Fruit fly (Drosophila melanogaster) whole organism, embryonic: ENCODE measurements around the gene lectin-28C.
A peak's percentile ranks its signal among the peaks of the same experiment; 100 is the strongest.

Source experiments
- CG10431 ChIP-seq: fragments of 200-800 bp; sonication (Bioruptor generic); optimal IDR thresholded peaks from 3 replicates; lab custom pipeline; 2018; ENCODE audit warnings: missing biosample characterization, mild to moderate bottlenecking, missing genetic modification characterization
- CG11093 ChIP-seq: fragments of 200-800 bp; sonication (Bioruptor generic); IDR thresholded peaks from 3 replicates; pipeline ENCODE4 v1.3.6; 2022; ENCODE audit warnings: missing biosample characterization, missing genetic modification characterization
- CG11696 ChIP-seq: fragments of 200-800 bp; sonication (Bioruptor generic); IDR thresholded peaks from 2 replicates; pipeline ENCODE4 v1.3.6; 2022; ENCODE audit warnings: missing biosample characterization, missing genetic modification characterization
- CG12236 ChIP-seq: fragments of 200-800 bp; sonication (Bioruptor generic); optimal IDR thresholded peaks from 2 replicates; lab custom pipeline; 2016; ENCODE audit warnings: missing biosample characterization, missing genetic modification characterization
- CG12659 ChIP-seq: fragments of 200-800 bp; sonication (Bioruptor generic); optimal IDR thresholded peaks from 3 replicates; lab custom pipeline; 2017; ENCODE audit warnings: mild to moderate bottlenecking, missing biosample characterization, missing genetic modification reagents, missing genetic modification characterization
- CG14441 ChIP-seq: fragments of 200-800 bp; sonication (Bioruptor generic); IDR thresholded peaks from 2 replicates; pipeline ENCODE4 v1.3.6; 2022; ENCODE audit warnings: missing biosample characterization, missing genetic modification characterization
- CG17385 ChIP-seq: fragments of 200-800 bp; sonication (Bioruptor generic); optimal IDR thresholded peaks from 3 replicates; lab custom pipeline; 2018; ENCODE audit warnings: missing biosample characterization, mild to moderate bottlenecking, missing genetic modification characterization
- CG17829 ChIP-seq: fragments of 200-800 bp; optimal IDR thresholded peaks from 2 replicates; lab custom pipeline; 2019; ENCODE audit warnings: missing biosample characterization, mild to moderate bottlenecking, missing genetic modification characterization, moderate library complexity
- CG18619 ChIP-seq: fragments of 200-800 bp; sonication (Bioruptor generic); optimal IDR thresholded peaks from 3 replicates; lab custom pipeline; 2017; ENCODE audit warnings: missing biosample characterization, mild to moderate bottlenecking, missing genetic modification characterization
- CG2116 ChIP-seq: fragments of 200-800 bp; sonication (Bioruptor generic); optimal IDR thresholded peaks from 3 replicates; lab custom pipeline; 2018; ENCODE audit warnings: missing biosample characterization, mild to moderate bottlenecking, missing genetic modification characterization
- CG2129 ChIP-seq: fragments of 200-800 bp; sonication (Bioruptor generic); IDR thresholded peaks from 2 replicates; pipeline ENCODE4 v1.3.6; 2022; ENCODE audit warnings: missing biosample characterization, missing genetic modification characterization; ENCODE audit not compliant: partially characterized antibody
- CG2678 ChIP-seq: fragments of 200-800 bp; sonication (Bioruptor generic); optimal IDR thresholded peaks from 3 replicates; lab custom pipeline; 2019; ENCODE audit warnings: missing biosample characterization, mild to moderate bottlenecking, missing genetic modification characterization, moderate library complexity
- CG2889 ChIP-seq: fragments of 200-800 bp; sonication (Bioruptor generic); IDR thresholded peaks from 3 replicates; pipeline ENCODE4 v1.3.6; 2022; ENCODE audit warnings: missing biosample characterization, missing genetic modification characterization
- CG30403 ChIP-seq: fragments of 200-800 bp; sonication (Bioruptor generic); optimal IDR thresholded peaks from 3 replicates; lab custom pipeline; 2016; ENCODE audit warnings: missing biosample characterization, missing genetic modification characterization
- CG31365 ChIP-seq: fragments of 200-800 bp; sonication (Bioruptor generic); optimal IDR thresholded peaks from 2 replicates; lab custom pipeline; 2018; ENCODE audit warnings: missing biosample characterization, mild to moderate bottlenecking, missing genetic modification characterization
- CG4282 ChIP-seq: fragments of 200-800 bp; sonication (Bioruptor generic); optimal IDR thresholded peaks from 2 replicates; lab custom pipeline; 2016; ENCODE audit warnings: missing biosample characterization, missing genetic modification characterization
- CG8924 ChIP-seq: fragments of 200-800 bp; optimal IDR thresholded peaks from 3 replicates; lab custom pipeline; 2019; ENCODE audit warnings: missing biosample characterization, mild to moderate bottlenecking, missing genetic modification characterization, moderate library complexity
- D19A ChIP-seq: fragments of 200-800 bp; optimal IDR thresholded peaks from 3 replicates; lab custom pipeline; 2019; ENCODE audit warnings: missing biosample characterization, mild to moderate bottlenecking, missing genetic modification characterization, moderate library complexity
- Hr39 ChIP-seq: fragments of >200 bp; optimal IDR thresholded peaks from 2 replicates; lab custom pipeline; 2017
- Hr78 ChIP-seq, 2 experiments: fragments of 200-800 bp in 1 of 2; fragments of >200 bp in 1 of 2; sonication (Bioruptor generic) in 1 of 2; optimal IDR thresholded peaks; 2 replicates each; lab custom pipeline; 2017 to 2019; ENCODE audit warnings: missing biosample characterization in 2 of 2, missing genetic modification characterization in 2 of 2, mild to moderate bottlenecking in 1 of 2, moderate library complexity in 1 of 2
- Kr ChIP-seq: fragments of 200-800 bp; sonication (Bioruptor generic); optimal IDR thresholded peaks from 2 replicates; lab custom pipeline; 2017; ENCODE audit warnings: missing biosample characterization, mild to moderate bottlenecking, missing genetic modification characterization
- NFAT ChIP-seq: fragments of 200-800 bp; sonication (Bioruptor generic); IDR thresholded peaks from 2 replicates; pipeline ENCODE4 v1.3.6; 2022; ENCODE audit warnings: missing biosample characterization, missing genetic modification characterization
- Nf-YB ChIP-seq: fragments of 200-800 bp; sonication (Bioruptor generic); optimal IDR thresholded peaks from 3 replicates; lab custom pipeline; 2019; ENCODE audit warnings: missing biosample characterization, mild to moderate bottlenecking, missing genetic modification characterization, moderate library complexity
- Sin3A ChIP-seq: fragments of >200 bp; optimal IDR thresholded peaks from 2 replicates; lab custom pipeline; 2018
- Six4 ChIP-seq: fragments of 200-800 bp; sonication (Bioruptor generic); optimal IDR thresholded peaks from 2 replicates; lab custom pipeline; 2016; ENCODE audit warnings: missing biosample characterization, missing genetic modification characterization
- Sry-β ChIP-seq: fragments of 200-800 bp; sonication (Bioruptor generic); optimal IDR thresholded peaks from 2 replicates; lab custom pipeline; 2018; ENCODE audit warnings: missing biosample characterization, mild to moderate bottlenecking, missing genetic modification characterization, moderate library complexity
- Vsx1 ChIP-seq: fragments of 200-800 bp; sonication (Bioruptor generic); optimal IDR thresholded peaks from 2 replicates; lab custom pipeline; 2017; ENCODE audit warnings: missing biosample characterization, mild to moderate bottlenecking, missing genetic modification characterization, missing genetic modification reagents
- ato ChIP-seq: fragments of 200-800 bp; sonication (Bioruptor generic); IDR thresholded peaks from 2 replicates; pipeline ENCODE4 v1.3.6; 2022; ENCODE audit warnings: missing biosample characterization, missing genetic modification characterization; ENCODE audit not compliant: partially characterized antibody
- btn ChIP-seq: fragments of 200-800 bp; sonication (Bioruptor generic); optimal IDR thresholded peaks from 2 replicates; lab custom pipeline; 2016; ENCODE audit warnings: missing biosample characterization, missing genetic modification characterization
- cad ChIP-seq: fragments of >200 bp; optimal IDR thresholded peaks from 2 replicates; lab custom pipeline; 2017; ENCODE audit warnings: missing biosample characterization, missing genetic modification characterization
- croc ChIP-seq: fragments of 200-800 bp; sonication (Bioruptor generic); conservative IDR thresholded peaks from 3 replicates; pipeline ENCODE4 v1.3.6; 2022; ENCODE audit warnings: missing biosample characterization, missing genetic modification characterization
- cwo ChIP-seq: fragments of 200-800 bp; sonication (Bioruptor generic); optimal IDR thresholded peaks from 3 replicates; lab custom pipeline; 2017; ENCODE audit warnings: missing biosample characterization, missing genetic modification characterization, mild to moderate bottlenecking, moderate library complexity, missing genetic modification reagents
- dm ChIP-seq: fragments of 200-800 bp; sonication (Bioruptor generic); optimal IDR thresholded peaks from 3 replicates; lab custom pipeline; 2016; ENCODE audit warnings: missing biosample characterization, missing genetic modification characterization
- gce ChIP-seq: fragments of 200-800 bp; sonication (Bioruptor generic); IDR thresholded peaks from 3 replicates; pipeline ENCODE4 v1.3.6; 2022; ENCODE audit warnings: missing biosample characterization, missing genetic modification characterization
- hkb ChIP-seq, 2 experiments: fragments of 200-800 bp in 1 of 2; fragments of >200 bp in 1 of 2; sonication (Bioruptor generic) in 1 of 2; IDR thresholded peaks in 1 of 2; optimal IDR thresholded peaks in 1 of 2; 2 replicates each; pipeline versions ENCODE4 v1.3.6 to Lab custom; 2017 to 2022; ENCODE audit warnings: missing biosample characterization in 1 of 2, missing genetic modification characterization in 1 of 2
- hth ChIP-seq: fragments of >200 bp; optimal IDR thresholded peaks from 2 replicates; lab custom pipeline; 2017; ENCODE audit warnings: inconsistent platforms
- jigr1 ChIP-seq: fragments of 200-800 bp; sonication (Bioruptor generic); IDR thresholded peaks from 3 replicates; pipeline ENCODE4 v1.3.6; 2022; ENCODE audit warnings: missing biosample characterization, missing genetic modification characterization
- kah ChIP-seq: fragments of 200-800 bp; sonication (Bioruptor generic); optimal IDR thresholded peaks from 2 replicates; lab custom pipeline; 2018; ENCODE audit warnings: missing biosample characterization, mild to moderate bottlenecking, missing genetic modification characterization
- lov ChIP-seq, 2 experiments: fragments of 200-800 bp in 1 of 2; fragments of >200 bp in 1 of 2; sonication (Bioruptor generic) in 1 of 2; IDR thresholded peaks in 1 of 2; optimal IDR thresholded peaks in 1 of 2; 2 replicates in 1 of 2; 3 replicates in 1 of 2; pipeline versions ENCODE4 v1.3.6 to Lab custom; 2017 to 2022; ENCODE audit warnings: missing biosample characterization in 1 of 2, missing genetic modification characterization in 1 of 2
- maf-S ChIP-seq: fragments of 200-800 bp; sonication (Bioruptor generic); optimal IDR thresholded peaks from 2 replicates; lab custom pipeline; 2016; ENCODE audit warnings: missing biosample characterization, missing genetic modification characterization
- mld ChIP-seq: fragments of 200-800 bp; sonication (Bioruptor generic); IDR thresholded peaks from 3 replicates; pipeline ENCODE4 v1.3.6; 2022; ENCODE audit warnings: missing biosample characterization, missing genetic modification characterization; ENCODE audit not compliant: partially characterized antibody
- nau ChIP-seq: fragments of 200-800 bp; sonication (Bioruptor generic); optimal IDR thresholded peaks from 3 replicates; lab custom pipeline; 2017; ENCODE audit warnings: missing biosample characterization, mild to moderate bottlenecking, missing genetic modification characterization, missing genetic modification reagents
- pan ChIP-seq, 4 experiments: fragments of >200 bp in 3 of 4; fragments of 200-800 bp in 1 of 4; sonication (Bioruptor generic) in 1 of 4; optimal IDR thresholded peaks in 3 of 4; IDR thresholded peaks in 1 of 4; 2 replicates each; pipeline versions ENCODE4 v1.3.6 to Lab custom; 2017 to 2022; ENCODE audit warnings: missing biosample characterization in 2 of 4, missing genetic modification characterization in 2 of 4, mixed read lengths in 1 of 4
- sens ChIP-seq: fragments of 200-800 bp; sonication (Bioruptor generic); peaks from one replicate; lab custom pipeline; 2016; ENCODE audit warnings: missing biosample characterization, missing genetic modification characterization
- sima ChIP-seq: fragments of 200-800 bp; sonication (Bioruptor generic); optimal IDR thresholded peaks from 2 replicates; lab custom pipeline; 2016; ENCODE audit warnings: missing biosample characterization, missing genetic modification characterization
- sisA ChIP-seq: fragments of 200-800 bp; sonication (Bioruptor generic); IDR thresholded peaks from 2 replicates; pipeline ENCODE4 v1.3.6; 2022; ENCODE audit warnings: missing biosample characterization, missing genetic modification characterization
- so ChIP-seq: fragments of 200-800 bp; sonication (Bioruptor generic); IDR thresholded peaks from 3 replicates; pipeline ENCODE4 v1.3.6; 2022; ENCODE audit warnings: missing biosample characterization, missing genetic modification characterization
- tna ChIP-seq: fragments of 200-800 bp; sonication (Bioruptor generic); IDR thresholded peaks from 2 replicates; pipeline ENCODE4 v1.3.6; 2022; ENCODE audit warnings: missing biosample characterization, missing genetic modification characterization; ENCODE audit not compliant: partially characterized antibody
- ttk ChIP-seq: fragments of 200-800 bp; sonication (Bioruptor generic); IDR thresholded peaks from 2 replicates; pipeline ENCODE4 v2.1.2; 2022; ENCODE audit warnings: missing biosample characterization, missing genetic modification characterization
- vvl ChIP-seq: fragments of 200-800 bp; sonication (Bioruptor generic); IDR thresholded peaks from 2 replicates; pipeline ENCODE4 v1.3.6; 2022; ENCODE audit warnings: missing biosample characterization, missing genetic modification characterization

The lectin-28C gene

dm6 chr2L:7828231-7828630 is 28.6 kb upstream of the lectin-28C start (continued):
- no peak for TF ChIP-seq D19A (tag; lab: Kevin White, UChicago)
- TF ChIP-seq Nf-YB (GFP tag; lab: Kevin White, UChicago), result peak; percentile 49
- no peak for TF ChIP-seq Six4 (GFP tag; lab: Kevin White, UChicago)
- TF ChIP-seq Sry-β, result no peak
- TF ChIP-seq lov (optimal IDR thresholded peaks at IDR 0.05; lab: Kevin White, UChicago), result no peak
- TF ChIP-seq lov (GFP tag; IDR thresholded peaks at IDR 0.05; lab: Robert Waterston, UW), result peak; percentile 67; the same call in 1 of the 3 replicates
- no peak for TF ChIP-seq nau
- no peak for TF ChIP-seq CG2129 (GFP tag; lab: Robert Waterston, UW)
- TF ChIP-seq sens, result peak; percentile 78
- TF ChIP-seq CG12236 (GFP tag; lab: Kevin White, UChicago), result no peak
- TF ChIP-seq CG30403 (GFP tag; lab: Kevin White, UChicago), result no peak
- TF ChIP-seq vvl, result peak; percentile 35; the same call in 1 of the 2 replicates
- no peak for TF ChIP-seq Hr39
- peak; percentile 3 for TF ChIP-seq CG31365 (tag; lab: Kevin White, UChicago)
- no peak for TF ChIP-seq cad (GFP tag; lab: Kevin White, UChicago)
- peak; percentile 52 for TF ChIP-seq dm (GFP tag; lab: Kevin White, UChicago)
- no peak for TF ChIP-seq Sin3A (lab: Kevin White, UChicago)
- peak; percentile 1 for TF ChIP-seq kah (GFP tag; lab: Kevin White, UChicago)
- peak; percentile 19 for TF ChIP-seq CG18619 (GFP tag; lab: Kevin White, UChicago)
- no peak for TF ChIP-seq croc (GFP tag; lab: Robert Waterston, UW)
- TF ChIP-seq CG4282 (GFP tag; lab: Kevin White, UChicago), result no peak
- peak; percentile 74; the same call in 2 of the 3 replicates for TF ChIP-seq mld (GFP tag; lab: Robert Waterston, UW)
- TF ChIP-seq CG2116 (GFP tag; lab: Kevin White, UChicago), result no peak
- no peak for TF ChIP-seq hkb (optimal IDR thresholded peaks at IDR 0.05; lab: Kevin White, UChicago)
- no peak for TF ChIP-seq hkb (GFP tag; IDR thresholded peaks at IDR 0.05; lab: Robert Waterston, UW)
- no peak for TF ChIP-seq Kr (GFP tag; lab: Kevin White, UChicago)
- TF ChIP-seq so (GFP tag; lab: Robert Waterston, UW), result no peak
- TF ChIP-seq cwo (GFP tag; lab: Kevin White, UChicago), result peak; percentile 19
- no peak for TF ChIP-seq CG11696 (GFP tag; lab: Robert Waterston, UW)
- no peak for TF ChIP-seq CG10431
- TF ChIP-seq hth, result no peak
- TF ChIP-seq CG14441, result 0 out of 2 replicates have a peak, but pooled peaks have one; percentile 36
- peak; percentile 59 for TF ChIP-seq CG17829 (tag; lab: Kevin White, UChicago)
- peak; percentile 13 for TF ChIP-seq CG17385 (GFP tag; lab: Kevin White, UChicago)
- TF ChIP-seq gce (GFP tag; lab: Robert Waterston, UW), result no peak
- peak; percentile 69 for TF ChIP-seq CG12659 (GFP tag; lab: Kevin White, UChicago)
- peak; percentile 55; the same call in 1 of the 2 replicates for TF ChIP-seq tna (GFP tag; lab: Robert Waterston, UW)
- no peak for TF ChIP-seq pan (optimal IDR thresholded peaks at IDR 0.05; lab: Kevin White, UChicago)
- peak in 1 of 2 experiments; percentile 39 for TF ChIP-seq pan (GFP tag; optimal IDR thresholded peaks at IDR 0.05 in 1 of 2, IDR thresholded peaks at IDR 0.05 in 1 of 2)
- TF ChIP-seq NFAT (GFP tag; lab: Robert Waterston, UW), result peak; percentile 62; the same call in 1 of the 2 replicates
- peak; percentile 14 for TF ChIP-seq CG2678 (tag; lab: Kevin White, UChicago)
- TF ChIP-seq ttk (GFP tag; lab: Robert Waterston, UW), result 0 out of 2 replicates have a peak, but pooled peaks have one; percentile 6
- no peak for TF ChIP-seq jigr1 (GFP tag; lab: Robert Waterston, UW)
- TF ChIP-seq sisA (GFP tag; lab: Robert Waterston, UW), result no peak
- TF ChIP-seq maf-S (GFP tag; lab: Kevin White, UChicago), result no peak
- no peak for TF ChIP-seq CG11093 (GFP tag; lab: Robert Waterston, UW)
- TF ChIP-seq btn (GFP tag; lab: Kevin White, UChicago), result no peak
- no peak for TF ChIP-seq CG2889 (GFP tag; lab: Robert Waterston, UW)
- TF ChIP-seq CG8924 (tag; lab: Kevin White, UChicago), result peak; percentile 74
- 0 out of 2 replicates have a peak, but pooled peaks have one; percentile 43 for TF ChIP-seq ato
- no peak for TF ChIP-seq Hr78 (GFP tag; optimal IDR thresholded peaks at IDR 0.05; lab: Kevin White, UChicago)
- TF ChIP-seq Vsx1 (GFP tag; lab: Kevin White, UChicago), result no peak
- TF ChIP-seq sima (GFP tag; lab: Kevin White, UChicago), result no peak
